Worm (Caenorhabditis elegans) whole organism, early embryonic: Measurements from ENCODE around the gene T26H5.14.

ENCODE experiments used
- ceh-13 ChIP-seq: fragments of 200-800 bp; sonication (Bioruptor generic); optimal IDR thresholded peaks from 2 replicates; lab custom pipeline; 2018; ENCODE audit warnings: mild to moderate bottlenecking, missing genetic modification characterization, missing compliant biosample characterization
- flt-1 ChIP-seq: fragments of 200-800 bp; sonication (Bioruptor generic); IDR thresholded peaks from 2 replicates; pipeline ENCODE4 v1.3.6; 2022; ENCODE audit warnings: missing genetic modification characterization, missing compliant biosample characterization
- hnd-1 ChIP-seq: sonication (generic microtip); optimal IDR thresholded peaks from 2 replicates; lab custom pipeline; 2016; ENCODE audit warnings: missing genetic modification characterization, missing compliant biosample characterization
- pes-1 ChIP-seq: fragments of 200-800 bp; sonication (Bioruptor generic); IDR thresholded peaks from 2 replicates; pipeline ENCODE4 v1.3.6; 2022; ENCODE audit warnings: missing genetic modification reagents, missing genetic modification characterization, missing compliant biosample characterization
- tbx-11 ChIP-seq: fragments of 200-800 bp; sonication (Bioruptor generic); IDR thresholded peaks from 2 replicates; pipeline ENCODE4 v1.3.6; 2022; ENCODE audit warnings: missing genetic modification characterization, missing compliant biosample characterization

- TF ChIP-seq flt-1 (no peak), tbx-11 (GFP tag; lab: Robert Waterston, UW) (no peak), ceh-13 (GFP tag; lab: Kevin White, UChicago) (no peak), hnd-1 (tag; lab: Kevin White, UChicago) (no peak), pes-1 (GFP tag; lab: Robert Waterston, UW) (no peak)
Observed at ce11 chrV:15479825-15480224, 30.9 kb downstream of the T26H5.14 start.
